Worm (Caenorhabditis elegans) whole organism, L4/young adult: ENCODE measurements around the gene Y71H2AM.25.

Experiments used
- W03F9.2 ChIP-seq: fragments of 150-350 bp; optimal IDR thresholded peaks from 2 replicates; lab custom pipeline; 2014; ENCODE audit warnings: missing biosample characterization, missing genetic modification characterization
- dao-5 ChIP-seq: sonication (generic microtip); optimal IDR thresholded peaks from 2 replicates; lab custom pipeline; 2016; ENCODE audit warnings: missing genotype, missing genetic modification characterization, moderate library complexity, missing compliant biosample characterization
- him-1 ChIP-seq: sonication (generic microtip); optimal IDR thresholded peaks from 2 replicates; lab custom pipeline; 2016; ENCODE audit warnings: missing genotype, missing genetic modification reagents, missing genetic modification characterization, missing compliant biosample characterization

- no peak for TF ChIP-seq him-1 (tag; lab: Kevin White, UChicago)
- TF ChIP-seq W03F9.2 (tag; lab: Kevin White, UChicago), result no peak
- TF ChIP-seq dao-5 (tag; lab: Kevin White, UChicago), result no peak
These were observed 22.0 kb upstream of the Y71H2AM.25 start for ce11 chrIII:2780283-2780682.
